Fruit fly (Drosophila melanogaster) S2 (cell line): ENCODE data around the gene Dus1.

Experiments
- CG8478 ChIP-seq: fragments of >200 bp; optimal IDR thresholded peaks from 2 replicates; lab custom pipeline; 2018
- CTCF ChIP-seq, 2 experiments: fragments of >200 bp; optimal IDR thresholded peaks; 2 replicates each; lab custom pipeline; 2018

The Dus1 gene

DNA sequence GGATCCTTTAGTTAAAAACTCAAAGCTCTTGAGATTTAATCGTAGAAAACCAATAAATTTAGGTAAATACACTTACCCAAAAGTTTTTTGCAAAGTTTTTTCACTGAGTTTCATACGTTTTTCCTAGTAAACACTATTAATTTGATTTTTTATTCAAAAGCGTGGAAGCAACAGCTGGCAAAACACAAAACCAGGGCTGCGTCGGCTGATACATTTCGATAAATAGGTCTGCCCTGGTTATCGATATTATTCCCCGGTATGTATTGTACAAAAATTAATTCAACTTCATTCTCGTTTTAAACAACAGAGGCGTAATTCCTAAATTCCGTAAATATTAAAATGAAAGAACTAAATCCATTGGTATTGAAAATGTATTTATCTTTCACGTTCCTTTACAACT is at the start of gene Dus1:
TSS of gene Dus1 (minus strand) at position 192 of the 400 bp plus-strand sequence.
- TF ChIP-seq CG8478 (lab: Kevin White, UChicago) (no peak), CTCF (optimal IDR thresholded peaks at IDR 0.05; lab: Kevin White, UChicago) (no peak)

DNA sequence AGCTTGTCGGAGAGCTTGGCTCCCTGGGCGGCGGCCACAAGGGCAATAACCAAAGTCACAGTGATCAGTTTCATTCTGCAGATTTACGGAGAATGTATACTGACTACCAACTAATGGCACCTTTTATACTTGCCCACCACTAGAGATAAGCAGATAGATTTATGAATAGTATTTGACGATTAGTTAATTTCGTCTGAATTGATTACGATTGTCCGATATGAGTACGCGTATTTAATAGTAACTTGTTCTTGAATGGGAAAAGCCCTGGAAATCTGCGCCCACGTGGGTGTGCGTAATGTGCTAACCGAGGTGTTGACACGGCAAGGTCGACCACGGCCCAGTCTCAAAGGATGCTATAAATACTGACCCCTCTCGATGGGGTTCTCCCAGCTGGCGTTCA is 49.6 kb upstream of the Dus1 start, which contains the start of gene CG11911:
TSS of gene CG11911 (minus strand) at position 101 of the 400 bp plus-strand sequence.
- no peak for TF ChIP-seq CG8478 (lab: Kevin White, UChicago)
- no peak for TF ChIP-seq CTCF (optimal IDR thresholded peaks at IDR 0.05; lab: Kevin White, UChicago)

DNA sequence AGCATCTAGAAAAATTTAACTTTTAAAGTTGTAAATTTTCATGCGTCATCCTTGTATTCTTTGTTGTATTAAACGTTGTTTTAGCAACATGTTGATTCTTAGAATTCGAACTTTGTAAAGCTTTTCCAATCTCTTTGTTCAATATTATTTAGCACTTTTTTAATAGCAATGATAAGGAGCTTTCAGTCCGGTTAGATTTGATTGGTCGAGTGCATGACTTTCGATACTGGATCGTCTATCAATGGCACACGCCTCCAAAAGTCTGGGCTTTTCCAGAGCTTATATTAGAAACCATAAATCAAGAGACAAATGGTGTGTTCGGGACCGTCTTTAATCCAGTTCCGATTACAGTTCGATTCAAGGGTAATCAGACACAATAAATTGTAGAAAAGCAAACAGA is 48.2 kb upstream of the Dus1 start:
- no peak for TF ChIP-seq CG8478 (lab: Kevin White, UChicago)

DNA sequence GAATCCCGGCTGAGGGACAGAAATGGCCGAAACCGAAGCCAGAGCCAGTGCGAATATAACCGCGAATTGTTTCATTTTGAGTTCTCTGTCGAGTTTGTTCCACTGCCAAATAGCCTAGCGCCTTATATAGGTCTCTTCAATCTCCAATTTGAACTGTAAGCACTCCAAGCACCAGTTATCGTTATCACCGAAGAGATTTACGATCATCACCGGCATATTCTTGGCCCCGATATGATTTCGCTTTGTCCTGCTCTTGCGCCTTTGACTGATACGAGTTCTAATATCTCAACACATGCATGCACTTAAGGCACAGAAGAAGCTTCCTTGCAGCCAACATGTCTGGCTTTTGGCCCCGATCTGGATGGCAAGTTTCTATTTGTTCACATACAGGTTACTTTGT is 47.6 kb upstream of the Dus1 start, which contains the start of gene CG11912:
TSS of gene CG11912 (minus strand) at position 101 of the 400 bp plus-strand sequence.
- TF ChIP-seq CG8478 (lab: Kevin White, UChicago), result no peak
- TF ChIP-seq CTCF (optimal IDR thresholded peaks at IDR 0.05; lab: Kevin White, UChicago), result no peak

DNA sequence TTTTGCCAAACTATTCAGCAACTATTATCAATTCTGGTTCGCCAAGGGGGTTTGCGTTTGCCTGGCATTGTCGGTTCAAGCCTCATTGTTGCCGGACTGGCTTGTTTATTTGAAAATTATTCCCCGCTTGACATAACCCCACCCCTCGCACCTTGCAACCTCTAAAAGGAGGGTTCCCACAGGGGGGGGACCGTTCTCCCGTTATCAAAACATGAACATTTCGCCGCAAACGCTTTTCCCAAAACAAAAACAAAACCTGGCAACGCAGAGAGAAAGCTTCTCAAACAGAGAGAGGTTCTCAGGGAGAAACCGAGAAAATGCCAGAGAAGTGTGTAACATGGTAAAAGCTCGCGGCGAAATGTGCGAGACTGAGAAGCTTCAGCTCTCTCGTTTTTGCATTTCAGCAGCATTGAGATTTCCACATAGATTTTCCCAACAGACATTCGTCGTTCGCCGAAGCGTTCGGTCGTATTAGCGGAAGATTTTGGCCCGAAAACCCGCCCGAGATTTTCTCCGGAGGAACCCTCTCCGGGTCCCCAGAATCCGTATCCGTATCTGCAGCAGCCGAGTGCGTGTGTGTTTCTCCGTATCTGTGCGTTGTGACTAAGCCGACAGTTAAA is 38.4 kb upstream of the Dus1 start:
- TF ChIP-seq CTCF (optimal IDR thresholded peaks at IDR 0.05; lab: Kevin White, UChicago), result no peak
- TF ChIP-seq CG8478 (lab: Kevin White, UChicago), result no peak

DNA sequence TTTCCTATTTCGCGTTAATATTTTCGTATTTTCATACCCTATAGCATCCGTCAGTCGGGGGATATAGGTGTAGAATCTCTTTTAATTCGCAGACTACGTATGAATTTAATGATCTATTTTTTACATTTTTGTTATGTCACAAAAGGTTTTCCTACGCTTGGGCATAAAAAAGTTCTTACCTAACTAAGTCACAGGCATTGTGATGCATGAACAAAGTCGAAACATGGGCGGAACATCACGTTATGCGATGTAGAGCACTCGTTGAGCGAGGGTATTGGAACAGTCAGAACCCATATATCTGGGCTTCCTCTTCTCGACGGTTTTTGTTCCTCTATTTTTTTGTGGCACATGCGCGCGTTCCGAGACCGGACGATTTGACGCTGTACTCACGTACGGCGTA is 37.6 kb upstream of the Dus1 start:
- TF ChIP-seq CTCF (optimal IDR thresholded peaks at IDR 0.05; lab: Kevin White, UChicago), result no peak
- TF ChIP-seq CG8478 (lab: Kevin White, UChicago), result no peak

DNA sequence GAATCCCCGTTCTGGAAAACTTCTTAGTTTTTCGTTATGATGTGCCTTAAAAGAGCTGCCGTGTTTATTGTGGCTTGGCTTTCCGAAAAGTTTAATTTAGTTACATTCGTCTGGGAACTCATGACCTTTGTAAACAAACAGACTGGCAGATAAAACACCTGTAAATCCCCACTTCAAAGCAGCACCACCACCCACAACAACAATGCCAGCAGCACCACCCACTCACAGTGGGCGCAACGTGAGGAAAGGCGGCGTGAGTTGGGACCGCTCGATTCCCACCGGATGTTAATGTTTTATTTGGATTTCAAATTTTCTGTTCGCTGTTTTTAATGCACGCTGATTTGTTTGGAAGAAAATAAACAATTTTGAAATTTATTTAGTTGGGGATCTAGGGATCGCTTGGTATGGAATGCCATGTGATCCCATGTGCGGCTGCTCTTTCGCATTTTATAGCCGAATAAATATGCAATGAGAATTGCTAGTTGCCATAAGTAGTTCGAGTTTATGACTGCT is 36.7 kb upstream of the Dus1 start:
- no peak for TF ChIP-seq CG8478 (lab: Kevin White, UChicago)
- no peak for TF ChIP-seq CTCF (optimal IDR thresholded peaks at IDR 0.05; lab: Kevin White, UChicago)

DNA sequence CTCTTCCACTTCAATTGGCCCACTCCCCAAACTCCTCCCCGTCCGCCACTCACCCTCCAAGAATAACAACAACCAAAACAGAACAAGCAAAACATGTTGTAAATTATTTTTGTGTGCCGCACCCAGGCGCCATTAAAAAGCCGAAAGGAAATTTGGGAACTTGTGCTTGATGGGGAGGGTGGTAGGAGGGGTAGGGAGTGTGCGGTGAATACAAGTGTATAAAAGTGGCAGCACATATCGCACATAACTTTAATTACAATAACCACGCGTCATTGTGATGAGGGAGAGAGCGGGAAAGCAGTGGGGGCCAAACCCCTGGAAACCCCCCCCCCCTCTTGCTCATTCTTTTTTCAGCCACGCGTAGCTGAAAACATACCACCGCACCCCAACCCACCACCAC is 35.6 kb upstream of the Dus1 start:
- TF ChIP-seq CTCF (optimal IDR thresholded peaks at IDR 0.05; lab: Kevin White, UChicago) (no peak), CG8478 (lab: Kevin White, UChicago) (no peak)

DNA sequence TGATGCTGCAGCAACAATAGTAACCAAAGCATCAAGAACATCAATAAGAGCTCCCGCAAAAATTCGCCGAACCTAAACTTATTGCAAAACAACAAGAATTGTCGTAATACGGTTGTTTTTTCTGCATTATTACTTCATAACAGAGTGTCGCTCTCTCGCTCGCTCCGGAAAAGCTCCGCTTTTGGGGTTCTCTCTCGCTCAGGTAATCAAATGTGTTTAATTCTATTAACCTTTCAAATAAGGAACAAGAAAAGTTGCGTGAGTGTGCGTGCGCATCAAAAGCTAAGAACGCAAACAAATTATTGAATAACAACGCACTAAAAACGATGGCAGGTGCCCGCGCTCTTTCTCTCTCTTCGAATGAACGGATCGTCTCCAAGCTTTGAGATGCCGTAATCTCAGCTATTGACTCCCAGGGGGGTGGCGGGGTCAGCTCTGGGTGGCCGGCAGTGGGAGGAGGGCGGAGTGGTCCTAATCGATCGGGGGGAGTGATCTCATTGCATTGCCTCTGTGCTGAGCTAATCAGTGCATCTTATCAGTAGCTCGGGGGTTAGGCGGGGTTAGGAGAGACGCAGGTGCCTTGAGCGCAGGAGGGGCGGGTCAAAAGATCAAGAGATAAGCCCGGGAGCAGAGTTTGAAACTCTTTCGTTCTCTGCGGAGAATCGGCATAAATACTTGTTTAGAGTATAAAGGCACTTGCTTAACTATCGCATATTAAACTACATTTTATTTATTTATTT is 34.8 kb upstream of the Dus1 start:
- no peak for TF ChIP-seq CTCF (optimal IDR thresholded peaks at IDR 0.05; lab: Kevin White, UChicago)
- TF ChIP-seq CG8478 (lab: Kevin White, UChicago), result no peak

DNA sequence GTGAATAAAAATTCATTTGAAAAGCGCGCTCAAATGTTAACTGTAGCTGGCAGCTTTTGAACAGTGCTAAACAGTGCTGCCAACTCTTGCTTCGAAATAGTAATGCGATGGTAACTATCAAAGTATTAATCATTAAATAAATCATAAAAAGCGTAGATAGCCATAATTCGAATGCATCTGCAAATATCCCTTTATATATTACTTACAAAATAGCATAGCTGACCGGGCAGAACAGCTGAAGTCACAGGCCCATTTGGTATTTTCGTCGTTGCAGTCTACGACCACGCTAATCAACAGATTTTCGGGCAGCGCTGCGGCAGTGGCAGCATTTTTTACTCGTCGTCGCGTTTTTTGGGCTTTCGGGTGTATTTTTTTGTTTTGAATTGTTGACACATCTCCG is 34.1 kb upstream of the Dus1 start, which contains the start of gene Plc21C:
TSS of gene Plc21C (plus strand) at position 290 of the 400 bp plus-strand sequence.
- no peak for TF ChIP-seq CG8478 (lab: Kevin White, UChicago)
- TF ChIP-seq CTCF (optimal IDR thresholded peaks at IDR 0.05; lab: Kevin White, UChicago), result no peak

DNA sequence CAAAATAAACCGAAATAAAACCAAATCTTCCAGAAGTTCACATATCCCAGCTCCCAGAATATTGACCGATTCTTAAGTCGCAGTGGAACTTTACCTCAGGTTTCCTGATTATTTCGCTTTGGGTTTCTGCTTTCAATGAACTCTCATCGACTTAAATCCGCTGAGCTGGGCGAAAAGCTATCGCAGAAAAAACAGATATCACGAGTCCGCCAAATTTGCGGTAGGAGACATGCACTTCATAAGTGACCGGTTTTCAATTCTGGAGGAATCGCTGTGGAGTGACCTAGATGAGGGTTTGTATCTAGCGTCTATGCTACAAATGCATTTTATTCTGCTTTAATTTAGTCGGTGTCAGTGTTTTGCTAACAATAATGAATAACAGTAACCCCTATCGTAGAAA is 33.7 kb upstream of the Dus1 start:
- TF ChIP-seq CG8478 (lab: Kevin White, UChicago) (no peak), CTCF (optimal IDR thresholded peaks at IDR 0.05; lab: Kevin White, UChicago) (no peak)

DNA sequence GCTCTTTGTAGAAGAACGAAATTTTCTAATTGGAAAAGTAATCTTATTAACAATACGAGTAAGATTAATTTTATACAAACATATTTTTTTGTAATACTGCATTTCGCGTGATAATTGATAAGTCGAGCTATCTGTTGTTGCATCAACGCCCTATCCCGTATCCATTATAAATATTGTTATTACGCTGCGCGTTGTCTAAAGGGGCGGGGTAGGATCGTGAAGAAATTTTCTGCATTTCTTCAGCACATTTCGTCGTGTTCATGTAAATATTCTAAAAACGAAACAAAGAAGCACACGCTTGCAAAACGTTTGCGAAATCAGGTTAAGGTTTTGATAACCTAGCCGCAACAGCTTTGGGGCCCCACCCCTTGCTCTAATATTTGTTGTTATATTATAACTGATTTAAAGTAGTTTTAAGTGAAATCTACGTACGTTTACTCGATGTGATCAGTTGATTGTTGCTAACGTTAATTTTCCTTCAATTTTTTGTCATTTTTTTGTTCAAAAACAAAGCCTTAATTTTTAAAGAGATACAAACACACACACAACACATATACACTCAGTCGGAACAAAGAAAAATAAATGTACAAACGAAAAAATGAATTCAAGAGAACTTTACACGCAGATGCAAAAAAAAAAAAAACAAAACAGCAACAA is 31.9 kb upstream of the Dus1 start:
- TF ChIP-seq CG8478 (lab: Kevin White, UChicago) (no peak), CTCF (optimal IDR thresholded peaks at IDR 0.05; lab: Kevin White, UChicago) (no peak)

DNA sequence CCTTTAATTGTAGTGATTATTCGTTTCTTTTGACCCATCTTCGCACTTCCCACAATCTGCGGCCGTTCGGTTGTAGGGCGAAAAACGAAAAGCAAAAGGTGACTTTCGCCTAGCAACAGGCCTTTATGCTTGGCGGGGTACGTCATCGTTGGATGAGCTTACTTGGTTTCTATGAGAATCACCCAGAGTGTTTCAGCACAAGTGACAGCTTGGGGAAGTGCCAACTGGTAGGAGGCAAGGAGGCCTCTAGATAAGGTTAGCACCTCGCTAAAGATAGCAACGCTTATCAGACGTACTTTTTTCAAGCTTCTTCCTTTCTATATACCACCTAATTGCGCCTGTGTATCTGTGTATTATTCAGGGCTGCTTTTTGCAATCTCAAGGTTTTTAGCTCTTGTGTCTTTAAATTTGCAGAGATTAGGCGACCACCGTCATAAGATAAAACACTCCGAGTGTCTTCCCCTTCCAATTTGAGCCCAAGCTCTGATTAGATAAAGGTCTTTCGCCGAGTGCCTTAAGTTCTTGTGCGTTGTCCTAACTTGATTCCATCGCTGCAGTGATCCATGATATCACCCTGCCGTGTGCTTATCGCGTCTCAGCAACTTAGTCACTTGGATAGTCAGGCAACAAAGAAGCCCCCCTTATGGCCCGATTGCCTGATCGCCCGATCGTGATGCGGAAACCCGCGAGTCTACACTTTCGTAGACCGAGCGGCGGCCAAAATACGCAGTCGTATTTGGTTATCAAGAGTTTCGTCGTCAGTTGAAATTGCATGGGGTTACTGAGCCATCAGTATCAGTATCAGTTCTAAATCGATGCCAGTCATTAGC is 29.5 kb upstream of the Dus1 start:
- TF ChIP-seq CTCF (optimal IDR thresholded peaks at IDR 0.05; lab: Kevin White, UChicago) (no peak), CG8478 (lab: Kevin White, UChicago) (no peak)

DNA sequence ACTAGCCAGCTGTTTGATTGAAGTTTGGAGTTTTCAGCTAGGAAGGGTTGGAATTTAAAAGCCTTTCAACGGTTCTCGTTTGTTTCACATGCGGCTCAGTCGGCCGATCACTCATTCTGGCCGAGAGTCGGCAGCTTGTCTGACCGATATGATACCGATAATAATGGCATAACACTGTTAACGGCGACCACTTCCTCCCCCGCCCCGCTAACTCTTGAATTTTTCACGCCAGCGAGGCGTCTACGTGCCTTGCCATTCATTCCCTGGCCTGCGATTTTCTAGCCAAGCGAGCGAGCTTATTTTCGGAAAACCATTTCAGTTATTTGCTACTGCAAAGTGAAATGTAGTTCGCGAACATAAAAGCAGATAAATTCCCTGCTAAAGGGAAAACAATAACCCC is 28.5 kb upstream of the Dus1 start:
- no peak for TF ChIP-seq CG8478 (lab: Kevin White, UChicago)
